Fruit fly (Drosophila melanogaster) Kc167 (cell line): ENCODE data around the gene CG34310.

Experiments used
- Myc ChIP-seq: fragments of >200 bp; optimal IDR thresholded peaks from 2 replicates; lab custom pipeline; 2017; ENCODE audit warnings: missing external identifiers
- Sin3A ChIP-seq: fragments of >200 bp; optimal IDR thresholded peaks from 2 replicates; lab custom pipeline; 2018; ENCODE audit warnings: missing external identifiers
- h ChIP-seq: fragments of >200 bp; optimal IDR thresholded peaks from 3 replicates; lab custom pipeline; 2018; ENCODE audit warnings: missing external identifiers
- insv ChIP-seq: fragments of >200 bp; optimal IDR thresholded peaks from 3 replicates; lab custom pipeline; 2018; ENCODE audit warnings: missing external identifiers
- psq ChIP-seq: fragments of >200 bp; optimal IDR thresholded peaks from 2 replicates; lab custom pipeline; 2017; ENCODE audit warnings: missing external identifiers
- ttk ChIP-seq: sonication (Bioruptor generic); optimal IDR thresholded peaks from 2 replicates; lab custom pipeline; 2017; ENCODE audit warnings: missing external identifiers

DNA sequence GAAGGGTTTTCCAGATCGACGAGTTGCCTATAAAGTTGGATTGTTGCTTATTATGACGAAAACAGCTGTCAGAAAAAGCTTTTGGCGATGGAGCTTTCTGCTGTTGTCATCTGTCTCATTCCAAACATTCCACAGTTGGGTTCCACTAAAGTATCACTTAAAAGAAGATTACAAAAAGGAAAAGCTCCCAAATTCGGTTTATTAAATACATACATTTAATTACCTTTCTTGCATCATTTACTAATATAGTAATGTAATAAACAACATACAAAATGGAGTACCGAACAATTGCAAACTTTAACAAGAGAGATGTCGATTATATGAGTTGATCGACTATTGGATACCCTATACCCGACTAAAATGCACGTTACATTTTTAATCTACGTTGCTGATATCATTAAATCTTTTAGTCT is 7.2 kb upstream of the CG34310 start, which contains the start of gene CG31633:
- TF ChIP-seq h (lab: Kevin White, UChicago) (no peak), psq (lab: Kevin White, UChicago) (no peak), Myc (lab: Kevin White, UChicago) (no peak), ttk (lab: Kevin White, UChicago) (no peak), insv (lab: Kevin White, UChicago) (no peak), Sin3A (lab: Kevin White, UChicago) (no peak)
